Worm (Caenorhabditis elegans) whole organism, L1 larva: ENCODE results near the gene W02B12.1.
A peak's percentile ranks its signal among the peaks of the same experiment; 100 is the strongest.

Source experiments
- aly-2 ChIP-seq: fragments of 150-350 bp; optimal IDR thresholded peaks from 2 replicates; lab custom pipeline; 2014; ENCODE audit warnings: missing biosample characterization, missing genetic modification characterization
- ceh-88 ChIP-seq: fragments of 200-800 bp; sonication (Bioruptor generic); IDR thresholded peaks from 2 replicates; pipeline ENCODE4 v1.3.6; 2022; ENCODE audit warnings: missing genetic modification characterization, missing compliant biosample characterization
- ces-1 ChIP-seq: fragments of 150-350 bp; optimal IDR thresholded peaks from 2 replicates; lab custom pipeline; 2014; ENCODE audit warnings: missing biosample characterization, missing genetic modification reagents, missing genetic modification characterization
- elt-3 ChIP-seq, 6 experiments: fragments of 150-350 bp in 1 of 6; sonication (generic microtip); optimal IDR thresholded peaks; 2 replicates each; lab custom pipeline; 2017 to 2018; ENCODE audit warnings: missing biosample characterization in 6 of 6, missing genetic modification characterization in 6 of 6, inconsistent platforms in 1 of 6
- lin-13 ChIP-seq: fragments of 150-350 bp; optimal IDR thresholded peaks from 2 replicates; lab custom pipeline; 2014; ENCODE audit warnings: missing biosample characterization, missing genetic modification reagents, missing genetic modification characterization
- mab-9 ChIP-seq: fragments of 200-800 bp; sonication (Bioruptor generic); IDR thresholded peaks from 2 replicates; pipeline ENCODE4 v1.3.6; 2022; ENCODE audit warnings: missing genetic modification reagents, missing genetic modification characterization, missing compliant biosample characterization
- nhr-11 ChIP-seq: fragments of 150-350 bp; optimal IDR thresholded peaks from 2 replicates; lab custom pipeline; 2014; ENCODE audit warnings: missing biosample characterization, missing genetic modification characterization
- nhr-12 ChIP-seq: sonication (generic microtip); optimal IDR thresholded peaks from 2 replicates; lab custom pipeline; 2017; ENCODE audit warnings: missing biosample characterization, missing genetic modification characterization
- nhr-237 ChIP-seq: fragments of 150-350 bp; optimal IDR thresholded peaks from 2 replicates; lab custom pipeline; 2014; ENCODE audit warnings: missing biosample characterization, missing genetic modification characterization
- nhr-76 ChIP-seq: sonication (generic microtip); optimal IDR thresholded peaks from 2 replicates; lab custom pipeline; 2017; ENCODE audit warnings: missing biosample characterization, missing genetic modification characterization
- pqm-1 ChIP-seq: sonication (generic microtip); optimal IDR thresholded peaks from 3 replicates; lab custom pipeline; 2017; ENCODE audit warnings: missing biosample characterization, missing genetic modification characterization

- TF ChIP-seq nhr-12 (tag; lab: Kevin White, UChicago) (no peak), aly-2 (peak; percentile 65), nhr-11 (tag; lab: Kevin White, UChicago) (peak; percentile 46), pqm-1 (tag; lab: Kevin White, UChicago) (no peak), lin-13 (GFP tag; lab: Kevin White, UChicago) (peak; percentile 89), elt-3 (tag; optimal IDR thresholded peaks at IDR 0.05; lab: Kevin White, UChicago) (peak in 4 of 6 experiments; percentile 24 to 96 (median 67)), ces-1 (GFP tag; lab: Kevin White, UChicago) (no peak), mab-9 (GFP tag; lab: Robert Waterston, UW) (no peak), ceh-88 (GFP tag; lab: Robert Waterston, UW) (no peak; the same call in 1 of the 2 replicates), nhr-237 (tag; lab: Kevin White, UChicago) (no peak), nhr-76 (no peak)
Measured at ce11 chrII:11453025-11453424, 4.2 kb downstream of the W02B12.1 start, which contains the start of gene rsp-1.
